Worm (Caenorhabditis elegans) whole organism, L2 larva: ENCODE data around the gene ndx-9.
A peak's percentile ranks its signal among the peaks of the same experiment; 100 is the strongest.
"Not testable (repeated sequence)": the region's sequence is repeated elsewhere in the genome, so short reads cannot be mapped to it uniquely, and the experiment has no call there.

Source experiments
- R02D3.7 ChIP-seq: fragments of 150-350 bp; optimal IDR thresholded peaks from 2 replicates; lab custom pipeline; 2014; ENCODE audit warnings: missing biosample characterization, missing genetic modification characterization
- ceh-16 ChIP-seq: fragments of 150-350 bp; optimal IDR thresholded peaks from 2 replicates; lab custom pipeline; 2014; ENCODE audit warnings: missing biosample characterization, missing genetic modification characterization
- egl-27 ChIP-seq: sonication (generic microtip); optimal IDR thresholded peaks from 3 replicates; lab custom pipeline; 2017; ENCODE audit warnings: missing biosample characterization, missing genetic modification reagents, missing genetic modification characterization
- elt-1 ChIP-seq: fragments of 150-350 bp; optimal IDR thresholded peaks from 2 replicates; lab custom pipeline; 2014; ENCODE audit warnings: missing biosample characterization, missing genetic modification characterization
- fos-1 ChIP-seq: fragments of 150-350 bp; optimal IDR thresholded peaks from 2 replicates; lab custom pipeline; 2014; ENCODE audit warnings: missing biosample characterization, missing genetic modification characterization
- lin-11 ChIP-seq: fragments of 150-350 bp; sonication (generic microtip); optimal IDR thresholded peaks from 2 replicates; lab custom pipeline; 2014; ENCODE audit warnings: missing biosample characterization, missing genetic modification characterization, inconsistent platforms, mixed read lengths
- lin-39 ChIP-seq: fragments of 150-350 bp; optimal IDR thresholded peaks from 2 replicates; lab custom pipeline; 2014; ENCODE audit warnings: missing biosample characterization, missing genetic modification reagents, missing genetic modification characterization
- lsy-2 ChIP-seq, 2 experiments: fragments of 150-350 bp in 1 of 2; sonication (generic microtip) in 1 of 2; optimal IDR thresholded peaks; 2 replicates each; lab custom pipeline; 2014 to 2017; ENCODE audit warnings: missing biosample characterization in 2 of 2, missing genetic modification characterization in 2 of 2
- mbf-1 ChIP-seq: sonication (generic microtip); optimal IDR thresholded peaks from 2 replicates; lab custom pipeline; 2017; ENCODE audit warnings: missing biosample characterization, missing genetic modification characterization
- nhr-10 ChIP-seq: sonication (generic microtip); optimal IDR thresholded peaks from 2 replicates; lab custom pipeline; 2017; ENCODE audit warnings: missing biosample characterization, missing genetic modification characterization
- nhr-12 ChIP-seq: fragments of 150-350 bp; optimal IDR thresholded peaks from 2 replicates; lab custom pipeline; 2014; ENCODE audit warnings: missing biosample characterization, missing genetic modification characterization
- nhr-21 ChIP-seq: fragments of 150-350 bp; optimal IDR thresholded peaks from 2 replicates; lab custom pipeline; 2014; ENCODE audit warnings: missing biosample characterization, missing genetic modification characterization
- nhr-237 ChIP-seq: fragments of 150-350 bp; optimal IDR thresholded peaks from 2 replicates; lab custom pipeline; 2014; ENCODE audit warnings: missing biosample characterization, missing genetic modification characterization
- nhr-25 ChIP-seq: fragments of 150-350 bp; sonication (generic microtip); optimal IDR thresholded peaks from 3 replicates; lab custom pipeline; 2014; ENCODE audit warnings: missing biosample characterization, missing genetic modification characterization
- nhr-77 ChIP-seq: fragments of 150-350 bp; optimal IDR thresholded peaks from 2 replicates; lab custom pipeline; 2014; ENCODE audit warnings: missing biosample characterization, missing genetic modification characterization
- peb-1 ChIP-seq: fragments of 150-350 bp; optimal IDR thresholded peaks from 2 replicates; lab custom pipeline; 2014; ENCODE audit warnings: missing biosample characterization, missing genetic modification characterization
- sem-4 ChIP-seq: fragments of 150-350 bp; optimal IDR thresholded peaks from 2 replicates; lab custom pipeline; 2014; ENCODE audit warnings: missing biosample characterization, missing genetic modification reagents, missing genetic modification characterization
- sma-3 ChIP-seq: sonication (generic microtip); optimal IDR thresholded peaks from 2 replicates; lab custom pipeline; 2016; ENCODE audit warnings: missing genetic modification reagents, missing genetic modification characterization, missing compliant biosample characterization
- sma-9 ChIP-seq, 2 experiments: fragments of 150-350 bp in 1 of 2; sonication (generic microtip) in 1 of 2; optimal IDR thresholded peaks; 2 replicates each; lab custom pipeline; 2014 to 2016; ENCODE audit warnings: missing genetic modification characterization in 2 of 2, mild to moderate bottlenecking in 1 of 2, missing biosample characterization in 1 of 2, missing compliant biosample characterization in 1 of 2, missing genetic modification reagents in 1 of 2, moderate library complexity in 1 of 2
- snpc-4 ChIP-seq: fragments of 150-350 bp; optimal IDR thresholded peaks from 2 replicates; lab custom pipeline; 2014; ENCODE audit warnings: missing biosample characterization, missing genetic modification characterization
- unc-55 ChIP-seq: fragments of 150-350 bp; sonication (generic microtip); optimal IDR thresholded peaks from 3 replicates; lab custom pipeline; 2014; ENCODE audit warnings: missing biosample characterization, missing genetic modification reagents, missing genetic modification characterization
- unc-62 ChIP-seq: fragments of 150-350 bp; optimal IDR thresholded peaks from 2 replicates; lab custom pipeline; 2014; ENCODE audit warnings: missing biosample characterization, missing genetic modification reagents, missing genetic modification characterization
- zag-1 ChIP-seq: fragments of 150-350 bp; optimal IDR thresholded peaks from 2 replicates; lab custom pipeline; 2014; ENCODE audit warnings: missing biosample characterization, missing genetic modification characterization
- ztf-11 ChIP-seq: sonication (generic microtip); optimal IDR thresholded peaks from 2 replicates; lab custom pipeline; 2017; ENCODE audit warnings: missing biosample characterization, missing genetic modification characterization

ndx-9 gene

DNA sequence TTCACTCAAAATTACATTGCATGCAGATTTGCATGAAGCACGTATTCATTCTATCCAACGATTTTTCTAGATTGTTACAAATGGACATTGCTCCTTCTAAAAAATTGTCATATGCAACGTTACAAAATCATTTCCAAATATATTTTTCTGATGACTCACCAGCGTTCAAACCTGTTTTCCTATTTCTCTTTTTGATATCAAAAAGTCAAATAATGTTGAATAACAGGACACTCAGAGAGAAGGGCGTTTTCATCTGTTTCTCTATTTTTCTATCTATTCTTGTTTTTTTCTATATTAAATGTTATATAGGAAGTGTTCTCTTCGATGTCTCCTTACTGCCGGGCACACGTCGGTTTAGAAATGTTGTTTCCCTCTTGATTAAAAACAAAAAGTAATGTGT, 5.0 kb downstream of the ndx-9 start:
- TF ChIP-seq ceh-16 (no peak), fos-1 (tag; lab: Kevin White, UChicago) (peak; percentile 64)

DNA sequence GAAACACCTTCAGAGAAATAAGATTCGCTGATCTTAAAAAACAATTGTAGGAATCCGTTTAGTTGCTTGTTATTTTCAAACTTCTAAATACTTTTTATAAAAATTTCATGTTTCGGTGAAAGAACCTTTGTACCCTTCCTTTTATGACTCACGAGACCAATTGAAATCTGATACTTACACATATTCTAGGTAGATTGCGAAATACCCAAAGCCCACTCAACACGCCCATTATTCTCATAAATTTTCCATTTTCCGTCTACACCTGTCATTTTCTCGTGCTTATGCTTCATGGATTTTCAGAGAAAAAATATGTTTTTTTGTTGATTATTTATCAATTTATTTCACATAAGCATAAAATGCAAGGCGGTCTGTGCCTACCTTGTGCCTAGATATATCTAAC, 5.4 kb downstream of the ndx-9 start:
- TF ChIP-seq lsy-2 (tag; optimal IDR thresholded peaks at IDR 0.05; lab: Kevin White, UChicago) (peak in 1 of 2 experiments; percentile 6), sem-4 (tag; lab: Kevin White, UChicago) (no peak)

DNA sequence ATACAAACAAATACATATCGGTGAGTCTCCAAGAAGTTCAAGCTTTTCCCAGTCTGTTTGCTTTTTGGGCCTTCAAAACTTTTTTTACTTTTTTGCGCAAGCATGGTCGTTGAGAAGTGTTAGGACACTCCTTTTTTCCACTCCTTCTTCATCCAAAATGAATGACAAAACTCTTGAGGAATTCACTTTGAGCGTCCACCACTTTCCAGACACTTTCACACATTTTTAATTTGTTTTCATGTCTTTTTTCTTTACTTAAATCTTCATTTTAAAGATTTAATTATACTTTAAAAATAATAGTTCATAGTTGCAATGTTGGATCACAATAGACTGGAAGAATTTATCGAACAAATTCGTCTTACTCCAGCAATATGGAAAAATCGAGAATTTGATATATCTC, 7.5 kb downstream of the ndx-9 start, which contains the start of gene F13H10.1:
Gene F13H10.1, plus strand, starts transcription at position 301 of the 400 bp plus-strand sequence.
- peak; percentile 12 for TF ChIP-seq unc-55
- TF ChIP-seq lin-11 (tag; lab: Kevin White, UChicago): no peak
- TF ChIP-seq, all 48 proteins: peak for 1

DNA sequence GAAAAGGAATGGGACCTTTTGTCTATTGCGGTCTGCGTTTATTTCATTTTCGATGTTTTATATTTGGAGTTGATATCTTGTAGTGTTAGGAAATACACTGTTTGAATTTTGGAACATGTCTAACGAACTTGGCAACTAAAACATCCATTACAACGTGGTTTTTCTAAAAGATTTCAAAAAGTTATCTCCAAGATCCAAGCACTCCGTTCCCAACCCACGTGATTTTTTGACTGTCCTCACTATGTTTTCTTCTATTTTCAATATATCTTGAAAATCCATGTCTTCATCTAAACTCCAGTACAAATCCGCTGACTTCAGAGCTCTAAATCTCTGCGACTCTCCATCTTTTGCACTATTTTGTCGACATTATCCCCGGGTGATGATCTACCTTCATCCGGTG, 10.2 kb downstream of the ndx-9 start, which contains the start of gene F13H10.9:
Gene F13H10.9, plus strand, starts transcription at position 301 of the 400 bp plus-strand sequence.
- no peak for TF ChIP-seq snpc-4

DNA sequence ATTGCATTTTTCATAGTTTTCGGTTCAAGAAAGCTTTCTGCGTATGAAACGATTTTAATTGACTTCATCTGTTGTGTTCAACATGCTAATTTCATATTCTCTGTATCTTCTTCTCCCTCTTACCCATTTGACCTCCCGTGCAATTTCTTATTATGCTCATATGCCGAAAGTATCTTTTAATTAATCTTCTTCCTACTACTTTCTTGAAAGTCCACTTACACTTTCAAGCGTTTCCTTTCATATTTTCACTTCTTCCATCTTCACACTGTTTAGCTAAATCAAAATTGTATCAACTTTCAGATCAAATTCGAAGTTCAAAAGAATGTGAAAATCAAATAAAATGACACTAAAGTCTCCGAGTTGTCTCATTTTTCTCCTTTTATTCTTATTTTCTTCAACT, 21.1 kb downstream of the ndx-9 start, which contains the start of gene F13H10.5:
Gene F13H10.5, plus strand, starts transcription at position 301 of the 400 bp plus-strand sequence.
- TF ChIP-seq lsy-2 (tag; optimal IDR thresholded peaks at IDR 0.05; lab: Kevin White, UChicago) (no peak), ztf-11 (tag; lab: Kevin White, UChicago) (no peak), nhr-12 (tag; lab: Kevin White, UChicago) (no peak), mbf-1 (tag; lab: Kevin White, UChicago) (no peak), sem-4 (tag; lab: Kevin White, UChicago) (no peak), R02D3.7 (no peak), unc-62 (no peak), egl-27 (tag; lab: Kevin White, UChicago) (no peak), lin-39 (tag; lab: Kevin White, UChicago) (no peak)

DNA sequence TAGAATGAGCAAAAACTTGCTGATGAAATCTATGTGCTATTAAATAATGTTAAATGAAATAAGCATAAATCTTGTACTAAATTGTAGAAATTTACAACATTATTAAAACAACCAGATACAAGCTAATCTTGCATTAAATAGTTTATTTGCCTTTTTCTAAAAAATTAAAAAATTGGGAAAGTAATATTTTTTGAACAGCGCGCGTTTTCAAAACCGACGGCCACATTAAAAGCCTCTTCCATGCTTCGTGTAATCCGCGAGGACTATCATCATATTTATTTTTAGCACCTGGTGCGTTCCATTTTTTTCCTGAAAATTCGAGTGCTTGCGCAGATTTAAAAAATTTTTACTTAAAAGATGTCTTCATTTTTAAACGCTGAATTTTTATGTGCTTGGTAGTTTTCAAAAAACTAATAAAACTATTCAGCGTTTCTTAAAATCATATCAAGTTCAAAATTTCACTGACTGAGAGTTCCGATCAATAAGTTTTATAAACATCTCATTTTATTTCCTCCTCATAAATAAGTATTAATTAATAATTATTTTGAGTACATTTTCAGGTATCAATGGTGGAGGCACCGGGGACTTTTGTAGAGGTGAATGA, 24.4 kb downstream of the ndx-9 start, which contains the start of gene Y43E12A.3:
Gene Y43E12A.3, plus strand, starts transcription at position 554 of the 604 bp plus-strand sequence.
- TF ChIP-seq elt-1, peb-1, nhr-237: not testable (repeated sequence)

DNA sequence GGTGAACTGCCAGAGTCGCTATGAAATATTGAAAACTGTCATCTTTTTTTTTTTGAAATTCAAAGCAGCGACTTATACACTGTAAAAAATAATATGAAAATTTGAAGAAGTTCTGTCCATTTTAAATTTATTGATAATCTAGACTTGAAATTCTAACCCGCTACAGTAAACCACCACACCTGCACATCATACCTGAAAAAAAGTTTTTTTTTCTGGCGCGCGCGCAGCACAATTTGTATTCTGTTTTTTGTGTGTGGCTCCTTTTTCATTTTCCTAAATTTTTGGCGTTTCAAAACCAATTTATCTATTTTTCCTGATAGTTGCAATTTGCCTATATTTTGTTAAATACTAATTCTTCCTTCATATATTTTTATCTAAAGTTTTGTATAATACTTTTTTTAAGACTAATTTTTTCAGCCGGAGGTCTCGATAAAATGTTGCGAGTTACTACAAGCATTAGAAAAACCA, 26.2 kb downstream of the ndx-9 start, which contains the start of gene cyb-2.1:
Gene cyb-2.1, plus strand, starts transcription at position 418 of the 468 bp plus-strand sequence.
- TF ChIP-seq R02D3.7 (no peak), lin-11 (tag; lab: Kevin White, UChicago) (no peak), lsy-2 (tag; optimal IDR thresholded peaks at IDR 0.05; lab: Kevin White, UChicago) (no peak), nhr-10 (tag; lab: Kevin White, UChicago) (no peak), nhr-21 (tag; lab: Kevin White, UChicago) (no peak), nhr-237 (no peak)
- TF ChIP-seq, all 48 proteins: peak for 0

DNA sequence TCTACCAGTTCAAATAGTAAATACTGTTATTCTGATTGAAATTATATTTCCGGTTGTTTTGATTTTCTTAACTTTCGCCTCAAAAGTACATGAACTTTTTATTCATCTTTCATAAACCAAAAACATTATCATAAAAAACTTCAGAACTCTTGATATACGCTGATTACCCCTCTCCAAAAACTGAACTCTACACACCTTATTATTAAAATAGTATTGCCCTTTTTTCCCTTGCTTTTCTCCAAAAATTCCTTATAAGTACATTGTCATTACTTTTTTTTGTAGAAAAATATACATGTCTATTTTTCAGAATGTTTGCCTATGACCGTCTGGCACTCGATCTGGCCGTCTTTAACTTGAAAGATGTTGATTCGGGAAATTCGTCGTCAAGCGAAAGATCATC, 30.1 kb downstream of the ndx-9 start, which contains the start of gene Y43E12A.2:
Gene Y43E12A.2, plus strand, starts transcription at position 301 of the 400 bp plus-strand sequence.
- no peak for TF ChIP-seq sem-4 (tag; lab: Kevin White, UChicago)
- TF ChIP-seq nhr-77 (tag; lab: Kevin White, UChicago): no peak
- TF ChIP-seq mbf-1 (tag; lab: Kevin White, UChicago): no peak
- TF ChIP-seq, all 48 proteins: peak for 0

DNA sequence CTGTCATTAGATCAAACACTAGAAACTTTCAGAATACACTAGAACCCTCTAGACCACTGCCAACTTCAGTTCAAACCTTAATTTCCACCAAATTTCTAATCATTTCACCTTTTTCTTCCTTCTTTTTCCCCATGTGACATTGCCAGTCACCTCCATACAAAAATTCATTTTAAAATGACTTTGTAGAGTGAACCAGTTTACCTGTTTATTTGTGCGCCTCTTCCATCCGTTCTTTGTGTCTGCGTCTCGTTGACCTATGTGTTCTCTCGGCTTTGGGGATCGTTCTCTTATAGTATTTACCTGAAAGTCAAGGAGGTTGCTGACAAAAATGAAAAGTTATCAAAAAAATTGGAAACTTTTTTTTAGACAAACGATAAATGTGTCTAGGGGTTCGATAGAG, 31.2 kb downstream of the ndx-9 start:
- TF ChIP-seq sma-3 (GFP tag; lab: Kevin White, UChicago): no peak
- peak; percentile 24 for TF ChIP-seq nhr-25 (tag; lab: Kevin White, UChicago)
- TF ChIP-seq zag-1 (tag; lab: Kevin White, UChicago): no peak
- TF ChIP-seq fos-1 (tag; lab: Kevin White, UChicago): no peak
- no peak for TF ChIP-seq R02D3.7
- no peak for TF ChIP-seq sma-9 (GFP tag; optimal IDR thresholded peaks at IDR 0.05; lab: Kevin White, UChicago)
- no peak for TF ChIP-seq sma-9 (tag; optimal IDR thresholded peaks at IDR 0.05; lab: Kevin White, UChicago)
